Worm (Caenorhabditis elegans) whole organism, early embryonic: ENCODE measurements around the gene C49H3.16.

ENCODE experiments used
- ama-1 ChIP-seq: fragments of 150-350 bp; optimal IDR thresholded peaks from 2 replicates; lab custom pipeline; 2014
- ceh-36 ChIP-seq: sonication (generic microtip); optimal IDR thresholded peaks from 2 replicates; lab custom pipeline; 2016; ENCODE audit warnings: missing genetic modification characterization, inconsistent platforms, missing compliant biosample characterization
- hnd-1 ChIP-seq: sonication (generic microtip); optimal IDR thresholded peaks from 2 replicates; lab custom pipeline; 2016; ENCODE audit warnings: missing genetic modification characterization, missing compliant biosample characterization
- scrt-1 ChIP-seq: fragments of 200-800 bp; sonication (Bioruptor generic); IDR thresholded peaks from 2 replicates; pipeline ENCODE4 v1.3.6; 2022; ENCODE audit warnings: missing genetic modification characterization, missing compliant biosample characterization
- sea-1 ChIP-seq: fragments of 200-800 bp; sonication (Bioruptor generic); conservative IDR thresholded peaks from 2 replicates; pipeline ENCODE4 v1.3.6; 2022; ENCODE audit warnings: missing genetic modification characterization, missing compliant biosample characterization
- tra-4 ChIP-seq: sonication (generic microtip); optimal IDR thresholded peaks from 2 replicates; lab custom pipeline; 2017; ENCODE audit warnings: missing genetic modification characterization, missing compliant biosample characterization

DNA sequence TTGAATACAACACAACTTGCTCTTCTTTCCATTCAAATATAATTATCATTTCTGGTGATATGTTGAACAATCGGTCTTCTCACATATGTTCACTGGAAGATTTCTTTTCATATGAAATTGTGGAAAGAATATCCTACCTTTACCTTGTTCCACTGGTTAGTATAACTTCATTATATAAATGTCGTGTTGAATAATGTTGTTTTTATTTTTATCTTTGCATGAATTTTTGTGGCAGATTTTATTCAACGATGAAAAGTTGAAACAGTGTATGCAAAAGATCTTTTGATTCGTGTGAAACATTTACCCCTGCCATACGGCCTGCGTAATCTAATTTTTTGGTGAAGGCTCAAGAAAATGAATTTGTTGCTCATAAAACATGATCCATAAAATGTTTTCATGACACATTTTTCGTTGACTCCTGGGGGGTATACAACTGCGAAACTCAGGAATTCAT is 41.7 kb downstream of the C49H3.16 start:
- TF ChIP-seq sea-1 (no peak), hnd-1 (tag; lab: Kevin White, UChicago) (no peak), ama-1 (lab: Kevin White, UChicago) (no peak), tra-4 (tag; lab: Kevin White, UChicago) (no peak), ceh-36 (tag; lab: Kevin White, UChicago) (no peak), scrt-1 (GFP tag; lab: Robert Waterston, UW) (no peak)
